Worm (Caenorhabditis elegans): Measurements from ENCODE around the gene T19C3.5.
A peak's percentile ranks its signal among the peaks of the same experiment; 100 is the strongest.

The T19C3.5 gene

ce11 chrIII:640198-640803, 12.6 kb upstream of the T19C3.5 start, which contains the start of the genes tag-266 and tag-267 (continued):
- TF ChIP-seq aptf-3 (GFP tag; IDR thresholded peaks at IDR 0.05) (no peak), chd-7 (tag; optimal IDR thresholded peaks at IDR 0.05) (no peak), ceh-79 (tag; optimal IDR thresholded peaks at IDR 0.05) (no peak), madf-6 (GFP tag; IDR thresholded peaks at IDR 0.05) (no peak), F33H1.4 (GFP tag; IDR thresholded peaks at IDR 0.05) (no peak), nhr-90 (tag; optimal IDR thresholded peaks at IDR 0.05) (no peak), madf-8 (GFP tag; conservative IDR thresholded peaks at IDR 0.05) (no peak), unc-130 (GFP tag; optimal IDR thresholded peaks at IDR 0.05) (peak; percentile 59), F22D6.2 (tag; optimal IDR thresholded peaks at IDR 0.05) (no peak), Y95B8A.8 (GFP tag; IDR thresholded peaks at IDR 0.05) (no peak), ceh-91 (GFP tag; IDR thresholded peaks at IDR 0.05) (no peak), nhr-27 (tag; optimal IDR thresholded peaks at IDR 0.05) (no peak), fkh-3 (tag; optimal IDR thresholded peaks at IDR 0.05) (no peak), ceh-40 (GFP tag; IDR thresholded peaks at IDR 0.05) (no peak), snpc-3.4 (tag; optimal IDR thresholded peaks at IDR 0.05) (no peak), rcor-1 (GFP tag; IDR thresholded peaks at IDR 0.05) (no peak), madf-10 (tag; optimal IDR thresholded peaks at IDR 0.05) (peak; percentile 71), zim-3 (tag; optimal IDR thresholded peaks at IDR 0.05) (no peak), die-1 (tag; optimal IDR thresholded peaks at IDR 0.05) (peak; percentile 9), dox-1 (GFP tag; IDR thresholded peaks at IDR 0.05) (peak; percentile 59), nhr-120 (GFP tag; IDR thresholded peaks at IDR 0.05) (no peak), let-607 (tag; optimal IDR thresholded peaks at IDR 0.05) (peak in 1 of 2 experiments; percentile 25), mcd-1 (GFP tag; IDR thresholded peaks at IDR 0.05) (peak; percentile 90), atf-7 (tag; optimal IDR thresholded peaks at IDR 0.05) (no peak), hlh-26 (GFP tag; conservative IDR thresholded peaks at IDR 0.05) (no peak), B0336.3 (GFP tag; IDR thresholded peaks at IDR 0.05) (no peak), bed-1 (GFP tag; IDR thresholded peaks at IDR 0.05) (no peak), snpc-4 (GFP tag; optimal IDR thresholded peaks at IDR 0.05) (no peak), snpc-4 (tag; optimal IDR thresholded peaks at IDR 0.05) (peak in 2 of 4 experiments; percentile 2 to 40), ztf-26 (tag; optimal IDR thresholded peaks at IDR 0.05) (no peak), F10E7.11 (tag; optimal IDR thresholded peaks at IDR 0.05) (no peak), Y79H2A.3 (GFP tag; conservative IDR thresholded peaks at IDR 0.05) (no peak), F57C9.4 (tag; optimal IDR thresholded peaks at IDR 0.05) (no peak), mes-4 (tag; optimal IDR thresholded peaks at IDR 0.05) (no peak), him-1 (tag; optimal IDR thresholded peaks at IDR 0.05) (no peak), hmg-1.2 (GFP tag; IDR thresholded peaks at IDR 0.05) (peak; percentile 30; the same call in 1 of the 2 replicates), F55B11.4 (tag; optimal IDR thresholded peaks at IDR 0.05; ENCODE audit: borderline replicate concordance, insufficient read depth) (no peak), nfyb-1 (GFP tag; IDR thresholded peaks at IDR 0.05) (no peak), T26A5.8 (tag; optimal IDR thresholded peaks at IDR 0.05) (no peak), cebp-2 (GFP tag; IDR thresholded peaks at IDR 0.05) (no peak), sdz-38 (tag; optimal IDR thresholded peaks at IDR 0.05) (no peak), xnd-1 (tag; optimal IDR thresholded peaks at IDR 0.05) (no peak), unc-62 (GFP tag; optimal IDR thresholded peaks at IDR 0.05) (no peak), egrh-3 (GFP tag; IDR thresholded peaks at IDR 0.05) (0 out of 2 replicates have a peak, but pooled peaks have one; percentile 16), snpc-1.3 (tag; optimal IDR thresholded peaks at IDR 0.05; ENCODE audit: insufficient read depth) (peak; percentile 48), ztf-18 (tag; optimal IDR thresholded peaks at IDR 0.05) (peak; percentile 76), egl-18 (GFP tag; IDR thresholded peaks at IDR 0.05) (no peak), pbrm-1 (GFP tag; IDR thresholded peaks at IDR 0.05) (no peak), ceh-100 (GFP tag; IDR thresholded peaks at IDR 0.05) (peak; percentile 97)

All from whole organism, young adult.